Worm (Caenorhabditis elegans) whole organism, L4 larva: ENCODE results near the gene coq-8.

Experiments used
- lim-7 ChIP-seq: fragments of 200-800 bp; sonication (Bioruptor generic); IDR thresholded peaks from 2 replicates; pipeline ENCODE4 v1.3.6; 2022; ENCODE audit warnings: missing genetic modification characterization, missing compliant biosample characterization
- mep-1 ChIP-seq: fragments of 150-350 bp; sonication (generic microtip); optimal IDR thresholded peaks from 3 replicates; lab custom pipeline; 2014; ENCODE audit warnings: missing biosample characterization, missing genetic modification characterization

ce11 chrIII:4910956-4911355, 47.7 kb downstream of the coq-8 start, which contains the start of gene F26F4.2:
- no peak for TF ChIP-seq lim-7 (GFP tag; lab: Robert Waterston, UW)
- TF ChIP-seq mep-1 (tag; lab: Kevin White, UChicago): no peak
